Worm (Caenorhabditis elegans) whole organism, L2 larva: ENCODE results near the gene frl-1.

Experiments used
- C34F6.9 ChIP-seq: fragments of 150-350 bp; optimal IDR thresholded peaks from 2 replicates; lab custom pipeline; 2014; ENCODE audit warnings: missing biosample characterization, missing genetic modification characterization
- F13H6.1 ChIP-seq: sonication (generic microtip); optimal IDR thresholded peaks from 2 replicates; lab custom pipeline; 2016; ENCODE audit warnings: missing genetic modification characterization, missing compliant biosample characterization
- Y55F3AM.14 ChIP-seq: fragments of 200-800 bp; sonication (Bioruptor generic); optimal IDR thresholded peaks from 2 replicates; lab custom pipeline; 2018; ENCODE audit warnings: mild to moderate bottlenecking, missing genetic modification characterization, missing compliant biosample characterization
- ZK546.5 ChIP-seq: sonication (generic microtip); optimal IDR thresholded peaks from 2 replicates; lab custom pipeline; 2017; ENCODE audit warnings: missing biosample characterization, missing genetic modification characterization
- alr-1 ChIP-seq: fragments of 150-350 bp; optimal IDR thresholded peaks from 2 replicates; lab custom pipeline; 2014; ENCODE audit warnings: missing biosample characterization, missing genetic modification characterization
- aly-2 ChIP-seq: fragments of 150-350 bp; optimal IDR thresholded peaks from 2 replicates; lab custom pipeline; 2014; ENCODE audit warnings: missing biosample characterization, missing genetic modification characterization
- blmp-1 ChIP-seq: sonication (generic microtip); optimal IDR thresholded peaks from 2 replicates; lab custom pipeline; 2017; ENCODE audit warnings: missing genetic modification characterization, mild to moderate bottlenecking, missing compliant biosample characterization, antibody characterized with exemption, moderate library complexity; ENCODE audit not compliant: insufficient read depth
- ceh-16 ChIP-seq: fragments of 150-350 bp; optimal IDR thresholded peaks from 2 replicates; lab custom pipeline; 2014; ENCODE audit warnings: missing biosample characterization, missing genetic modification characterization
- ceh-82 ChIP-seq: fragments of 150-350 bp; optimal IDR thresholded peaks from 2 replicates; lab custom pipeline; 2014; ENCODE audit warnings: missing biosample characterization, missing genetic modification characterization
- crh-2 ChIP-seq: sonication (generic microtip); optimal IDR thresholded peaks from 2 replicates; lab custom pipeline; 2017; ENCODE audit warnings: missing biosample characterization, missing genetic modification characterization
- dmd-4 ChIP-seq: sonication (generic microtip); optimal IDR thresholded peaks from 2 replicates; lab custom pipeline; 2017; ENCODE audit warnings: missing biosample characterization, missing genetic modification characterization
- egl-27 ChIP-seq: sonication (generic microtip); optimal IDR thresholded peaks from 3 replicates; lab custom pipeline; 2017; ENCODE audit warnings: missing biosample characterization, missing genetic modification reagents, missing genetic modification characterization
- elt-1 ChIP-seq: fragments of 150-350 bp; optimal IDR thresholded peaks from 2 replicates; lab custom pipeline; 2014; ENCODE audit warnings: missing biosample characterization, missing genetic modification characterization
- elt-3 ChIP-seq: sonication (generic microtip); optimal IDR thresholded peaks from 2 replicates; lab custom pipeline; 2017; ENCODE audit warnings: missing biosample characterization, missing genetic modification characterization
- fos-1 ChIP-seq: fragments of 150-350 bp; optimal IDR thresholded peaks from 2 replicates; lab custom pipeline; 2014; ENCODE audit warnings: missing biosample characterization, missing genetic modification characterization
- gmeb-1 ChIP-seq: fragments of 150-350 bp; optimal IDR thresholded peaks from 2 replicates; lab custom pipeline; 2014; ENCODE audit warnings: missing biosample characterization, missing genetic modification characterization
- lin-11 ChIP-seq: fragments of 150-350 bp; sonication (generic microtip); optimal IDR thresholded peaks from 2 replicates; lab custom pipeline; 2014; ENCODE audit warnings: missing biosample characterization, missing genetic modification characterization, inconsistent platforms, mixed read lengths
- lin-13 ChIP-seq: fragments of 150-350 bp; optimal IDR thresholded peaks from 2 replicates; lab custom pipeline; 2014; ENCODE audit warnings: missing biosample characterization, missing genetic modification reagents, missing genetic modification characterization
- lsy-2 ChIP-seq, 2 experiments: fragments of 150-350 bp in 1 of 2; sonication (generic microtip) in 1 of 2; optimal IDR thresholded peaks; 2 replicates each; lab custom pipeline; 2014 to 2017; ENCODE audit warnings: missing biosample characterization in 2 of 2, missing genetic modification characterization in 2 of 2
- mab-5 ChIP-seq: fragments of 150-350 bp; optimal IDR thresholded peaks from 2 replicates; lab custom pipeline; 2014; ENCODE audit warnings: missing biosample characterization, missing genetic modification characterization
- mbf-1 ChIP-seq: sonication (generic microtip); optimal IDR thresholded peaks from 2 replicates; lab custom pipeline; 2017; ENCODE audit warnings: missing biosample characterization, missing genetic modification characterization
- mdl-1 ChIP-seq, 2 experiments: fragments of 150-350 bp in 1 of 2; sonication (generic microtip) in 1 of 2; optimal IDR thresholded peaks; 2 replicates each; lab custom pipeline; 2017; ENCODE audit warnings: missing biosample characterization in 2 of 2, missing genetic modification characterization in 2 of 2
- nhr-10 ChIP-seq: sonication (generic microtip); optimal IDR thresholded peaks from 2 replicates; lab custom pipeline; 2017; ENCODE audit warnings: missing biosample characterization, missing genetic modification characterization
- nhr-12 ChIP-seq: fragments of 150-350 bp; optimal IDR thresholded peaks from 2 replicates; lab custom pipeline; 2014; ENCODE audit warnings: missing biosample characterization, missing genetic modification characterization
- nhr-129 ChIP-seq: fragments of 150-350 bp; optimal IDR thresholded peaks from 2 replicates; lab custom pipeline; 2014; ENCODE audit warnings: missing biosample characterization, missing genetic modification characterization
- nhr-23 ChIP-seq: fragments of 150-350 bp; optimal IDR thresholded peaks from 2 replicates; lab custom pipeline; 2014; ENCODE audit warnings: missing biosample characterization, missing genetic modification reagents, missing genetic modification characterization
- nhr-237 ChIP-seq: fragments of 150-350 bp; optimal IDR thresholded peaks from 2 replicates; lab custom pipeline; 2014; ENCODE audit warnings: missing biosample characterization, missing genetic modification characterization
- nhr-25 ChIP-seq: fragments of 150-350 bp; sonication (generic microtip); optimal IDR thresholded peaks from 3 replicates; lab custom pipeline; 2014; ENCODE audit warnings: missing biosample characterization, missing genetic modification characterization
- nhr-6 ChIP-seq: fragments of 150-350 bp; optimal IDR thresholded peaks from 2 replicates; lab custom pipeline; 2014; ENCODE audit warnings: missing biosample characterization, missing genetic modification characterization
- nhr-77 ChIP-seq: fragments of 150-350 bp; optimal IDR thresholded peaks from 2 replicates; lab custom pipeline; 2014; ENCODE audit warnings: missing biosample characterization, missing genetic modification characterization
- peb-1 ChIP-seq: fragments of 150-350 bp; optimal IDR thresholded peaks from 2 replicates; lab custom pipeline; 2014; ENCODE audit warnings: missing biosample characterization, missing genetic modification characterization
- sem-4 ChIP-seq: fragments of 150-350 bp; optimal IDR thresholded peaks from 2 replicates; lab custom pipeline; 2014; ENCODE audit warnings: missing biosample characterization, missing genetic modification reagents, missing genetic modification characterization
- skn-1 ChIP-seq: sonication (generic microtip); optimal IDR thresholded peaks from 2 replicates; lab custom pipeline; 2017; ENCODE audit warnings: missing biosample characterization, missing genetic modification characterization
- sma-3 ChIP-seq: sonication (generic microtip); optimal IDR thresholded peaks from 2 replicates; lab custom pipeline; 2016; ENCODE audit warnings: missing genetic modification reagents, missing genetic modification characterization, missing compliant biosample characterization
- sma-9 ChIP-seq, 2 experiments: fragments of 150-350 bp in 1 of 2; sonication (generic microtip) in 1 of 2; optimal IDR thresholded peaks; 2 replicates each; lab custom pipeline; 2014 to 2016; ENCODE audit warnings: missing genetic modification characterization in 2 of 2, mild to moderate bottlenecking in 1 of 2, missing biosample characterization in 1 of 2, missing compliant biosample characterization in 1 of 2, missing genetic modification reagents in 1 of 2, moderate library complexity in 1 of 2
- snpc-4 ChIP-seq: fragments of 150-350 bp; optimal IDR thresholded peaks from 2 replicates; lab custom pipeline; 2014; ENCODE audit warnings: missing biosample characterization, missing genetic modification characterization
- unc-39 ChIP-seq: fragments of 150-350 bp; optimal IDR thresholded peaks from 2 replicates; lab custom pipeline; 2014; ENCODE audit warnings: missing biosample characterization, missing genetic modification characterization
- unc-55 ChIP-seq: fragments of 150-350 bp; sonication (generic microtip); optimal IDR thresholded peaks from 3 replicates; lab custom pipeline; 2014; ENCODE audit warnings: missing biosample characterization, missing genetic modification reagents, missing genetic modification characterization
- unc-62 ChIP-seq: fragments of 150-350 bp; optimal IDR thresholded peaks from 2 replicates; lab custom pipeline; 2014; ENCODE audit warnings: missing biosample characterization, missing genetic modification reagents, missing genetic modification characterization
- zag-1 ChIP-seq: fragments of 150-350 bp; optimal IDR thresholded peaks from 2 replicates; lab custom pipeline; 2014; ENCODE audit warnings: missing biosample characterization, missing genetic modification characterization
- ztf-1 ChIP-seq: fragments of 200-800 bp; sonication (Bioruptor generic); conservative IDR thresholded peaks from 2 replicates; pipeline ENCODE4 v1.3.6; 2022; ENCODE audit warnings: missing genetic modification characterization, missing compliant biosample characterization
- ztf-4 ChIP-seq: fragments of 150-350 bp; optimal IDR thresholded peaks from 2 replicates; lab custom pipeline; 2014; ENCODE audit warnings: missing biosample characterization, missing genetic modification characterization

Gene frl-1

DNA sequence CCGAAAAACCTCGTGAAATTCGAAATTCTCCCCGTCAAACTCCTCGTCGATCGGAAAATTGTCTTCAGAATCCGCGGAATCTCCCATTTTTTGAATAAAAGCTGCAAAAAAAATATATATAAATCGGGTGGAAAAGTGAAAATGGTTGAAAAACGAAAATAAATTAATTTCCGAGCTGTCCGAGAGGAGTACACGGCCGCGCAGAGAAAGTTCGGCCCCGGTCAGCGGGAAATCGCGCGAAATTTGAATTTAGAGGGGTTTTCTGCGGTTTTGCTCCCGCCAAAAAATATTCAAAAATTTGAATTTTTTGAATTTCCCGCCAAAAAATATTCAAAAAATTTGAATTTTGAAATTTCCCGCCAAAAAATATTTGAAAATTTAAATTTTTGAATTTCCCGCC is 7.1 kb upstream of the frl-1 start, which contains the start of gene Y48G9A.11:
TSS of gene Y48G9A.11 (minus strand) at position 101 of the 400 bp plus-strand sequence.
- no peak for TF ChIP-seq mbf-1
- TF ChIP-seq nhr-25: no peak
- TF ChIP-seq nhr-6 (tag; lab: Kevin White, UChicago): no peak

DNA sequence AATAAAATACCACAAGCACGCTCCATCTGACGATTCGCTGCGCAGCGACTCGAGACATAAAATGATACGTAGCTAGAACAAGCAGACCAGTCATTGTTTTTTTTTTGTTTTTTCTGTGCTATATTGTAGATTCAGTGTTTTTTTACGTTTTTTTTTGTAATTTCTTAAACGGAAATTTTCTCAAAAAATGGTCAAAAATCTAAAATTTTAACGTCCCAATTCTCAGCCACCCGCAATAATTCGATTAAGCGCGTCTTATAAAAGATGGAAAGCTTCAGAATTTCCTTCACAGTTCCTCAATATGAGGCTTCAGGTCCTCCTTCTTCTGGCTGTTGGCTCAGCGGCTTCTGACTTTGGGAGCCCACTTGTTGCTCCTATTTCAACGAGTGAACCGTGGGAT is 6.4 kb upstream of the frl-1 start, which contains the start of gene Y48G9A.6:
TSS of gene Y48G9A.6 (plus strand) at position 301 of the 400 bp plus-strand sequence.
- no peak for TF ChIP-seq unc-62 (GFP tag; lab: Kevin White, UChicago)
- no peak for TF ChIP-seq sem-4 (tag; lab: Kevin White, UChicago)
- TF ChIP-seq ztf-4: no peak
- TF ChIP-seq nhr-237 (tag; lab: Kevin White, UChicago): no peak

- TF ChIP-seq lsy-2 (tag; optimal IDR thresholded peaks at IDR 0.05; lab: Kevin White, UChicago) (no peak), ceh-82 (tag; lab: Kevin White, UChicago) (no peak), nhr-23 (tag; lab: Kevin White, UChicago) (no peak), nhr-237 (tag; lab: Kevin White, UChicago) (no peak), mdl-1 (tag; optimal IDR thresholded peaks at IDR 0.05; lab: Kevin White, UChicago) (no peak), zag-1 (no peak), egl-27 (no peak), sma-9 (GFP tag; optimal IDR thresholded peaks at IDR 0.05; lab: Kevin White, UChicago) (no peak), sma-9 (tag; optimal IDR thresholded peaks at IDR 0.05; lab: Kevin White, UChicago) (no peak), dmd-4 (tag; lab: Kevin White, UChicago) (no peak), mab-5 (tag; lab: Kevin White, UChicago) (no peak), unc-55 (GFP tag; lab: Kevin White, UChicago) (no peak), peb-1 (tag; lab: Kevin White, UChicago) (no peak), nhr-25 (peak; percentile 64), ZK546.5 (no peak), crh-2 (tag; lab: Kevin White, UChicago) (no peak), alr-1 (no peak), nhr-10 (no peak), snpc-4 (no peak), nhr-12 (no peak), elt-3 (tag; lab: Kevin White, UChicago) (no peak), nhr-129 (tag; lab: Kevin White, UChicago) (peak; percentile 51), ceh-16 (peak; percentile 29), Y55F3AM.14 (GFP tag; lab: Kevin White, UChicago) (no peak), lin-11 (tag; lab: Kevin White, UChicago) (no peak), blmp-1 (tag; lab: Kevin White, UChicago) (no peak), ztf-1 (GFP tag; lab: Robert Waterston, UW) (no peak), lin-13 (no peak), gmeb-1 (tag; lab: Kevin White, UChicago) (no peak), fos-1 (peak; percentile 8), F13H6.1 (peak; percentile 40), unc-39 (no peak), sma-3 (peak; percentile 37), aly-2 (tag; lab: Kevin White, UChicago) (no peak)
Measured at ce11 chrIII:2125936-2126335, 2.0 kb downstream of the frl-1 start.

DNA sequence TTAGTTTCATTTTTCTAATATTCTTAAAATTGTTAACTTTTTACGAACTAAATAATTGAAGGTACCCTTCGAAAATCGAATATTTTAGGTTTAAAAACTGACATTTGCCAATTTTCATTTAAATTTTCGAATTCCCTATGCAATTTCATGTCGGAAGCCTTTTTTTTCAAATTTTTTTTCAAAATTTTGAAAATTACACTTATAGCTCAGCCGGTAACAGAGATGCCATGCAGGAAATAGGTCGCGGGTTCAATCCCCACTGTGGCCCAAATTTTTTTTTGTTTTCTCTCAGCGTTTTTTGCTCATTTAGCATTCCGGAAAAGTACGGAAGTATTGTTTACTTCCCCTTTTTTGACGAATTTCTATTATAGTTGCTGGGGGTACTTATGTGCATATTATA is 5.4 kb downstream of the frl-1 start:
- TF ChIP-seq Y55F3AM.14 (GFP tag; lab: Kevin White, UChicago): no peak
- no peak for TF ChIP-seq elt-1
- TF ChIP-seq, all 48 proteins: peak for 0

DNA sequence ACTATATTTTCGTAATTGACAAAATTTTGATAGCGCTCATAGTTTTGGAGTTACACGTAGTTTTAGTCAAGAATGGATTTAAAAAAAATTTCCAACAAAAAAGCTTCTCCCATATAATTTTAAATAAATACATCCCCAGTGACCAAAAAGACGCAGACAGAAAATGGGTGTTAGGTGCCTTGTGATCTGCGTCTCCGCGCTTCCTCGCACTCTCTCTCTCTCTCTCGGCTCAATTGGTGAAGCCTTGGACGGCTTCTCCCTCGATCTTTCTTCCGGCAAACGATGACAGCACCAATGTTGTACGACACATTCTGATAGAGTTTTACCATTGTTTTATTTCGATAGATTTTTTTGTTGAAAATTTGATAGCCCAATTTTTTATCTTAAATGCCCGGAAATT is 6.1 kb downstream of the frl-1 start:
- TF ChIP-seq C34F6.9 (tag; lab: Kevin White, UChicago): peak; percentile 19
- no peak for TF ChIP-seq egl-27
- no peak for TF ChIP-seq mbf-1
- no peak for TF ChIP-seq blmp-1 (tag; lab: Kevin White, UChicago)
- no peak for TF ChIP-seq lin-13
- no peak for TF ChIP-seq Y55F3AM.14 (GFP tag; lab: Kevin White, UChicago)
- no peak for TF ChIP-seq skn-1 (tag; lab: Kevin White, UChicago)
- TF ChIP-seq unc-55 (GFP tag; lab: Kevin White, UChicago): peak; percentile 56
- TF ChIP-seq F13H6.1: no peak
- TF ChIP-seq nhr-12: no peak
- TF ChIP-seq nhr-77 (tag; lab: Kevin White, UChicago): no peak
- no peak for TF ChIP-seq sem-4 (tag; lab: Kevin White, UChicago)
- peak in 1 of 2 experiments; percentile 27 for TF ChIP-seq lsy-2 (tag; optimal IDR thresholded peaks at IDR 0.05; lab: Kevin White, UChicago)
- TF ChIP-seq nhr-237 (tag; lab: Kevin White, UChicago): no peak
